Worm (Caenorhabditis elegans) whole organism, L4 larva: Measurements from ENCODE around the gene dohh-1.

ENCODE experiments used
- D1046.2 ChIP-seq: fragments of 200-800 bp; sonication (Bioruptor generic); IDR thresholded peaks from 2 replicates; pipeline ENCODE4 v1.3.6; 2022; ENCODE audit warnings: missing genetic modification characterization, missing compliant biosample characterization
- F10B5.3 ChIP-seq: sonication (generic microtip); optimal IDR thresholded peaks from 2 replicates; lab custom pipeline; 2016; ENCODE audit warnings: mild to moderate bottlenecking, missing genetic modification characterization, missing compliant biosample characterization
- F26F4.8 ChIP-seq: fragments of 200-800 bp; sonication (Bioruptor generic); conservative IDR thresholded peaks from 2 replicates; pipeline ENCODE4 v1.3.6; 2022; ENCODE audit warnings: missing genetic modification characterization, missing compliant biosample characterization
- F44E2.7 ChIP-seq: fragments of 200-800 bp; sonication (Bioruptor generic); IDR thresholded peaks from 2 replicates; pipeline ENCODE4 v2.1.2; 2022; ENCODE audit warnings: missing genetic modification characterization, missing compliant biosample characterization
- T26A8.4 ChIP-seq: fragments of 200-800 bp; sonication (Bioruptor generic); IDR thresholded peaks from 2 replicates; pipeline ENCODE4 v1.3.6; 2022; ENCODE audit warnings: missing genetic modification characterization, missing compliant biosample characterization
- Y105C5A.15 ChIP-seq: fragments of 200-800 bp; sonication (Bioruptor generic); IDR thresholded peaks from 2 replicates; pipeline ENCODE4 v1.3.6; 2022; ENCODE audit warnings: missing genetic modification characterization, missing compliant biosample characterization
- Y75B8A.6 ChIP-seq: fragments of 200-800 bp; sonication (Bioruptor generic); IDR thresholded peaks from 2 replicates; pipeline ENCODE4 v1.3.6; 2022; ENCODE audit warnings: missing genetic modification reagents, missing genetic modification characterization, missing compliant biosample characterization
- ZK337.2 ChIP-seq: fragments of 200-800 bp; sonication (Bioruptor generic); IDR thresholded peaks from 2 replicates; pipeline ENCODE4 v1.3.6; 2022; ENCODE audit warnings: missing genetic modification reagents, missing genetic modification characterization, missing compliant biosample characterization
- aha-1 ChIP-seq: fragments of 150-350 bp; peaks from one replicate; lab custom pipeline; 2014; ENCODE audit warnings: missing biosample characterization, missing genetic modification characterization
- aly-2 ChIP-seq: sonication (generic microtip); optimal IDR thresholded peaks from 2 replicates; lab custom pipeline; 2018; ENCODE audit warnings: missing biosample characterization, missing genetic modification characterization
- ama-1 ChIP-seq: fragments of 150-350 bp; optimal IDR thresholded peaks from 2 replicates; lab custom pipeline; 2014; ENCODE audit warnings: inconsistent platforms, mixed read lengths
- ceh-20 ChIP-seq: fragments of 200-800 bp; sonication (Bioruptor generic); IDR thresholded peaks from 2 replicates; pipeline ENCODE4 v1.3.6; 2022; ENCODE audit warnings: missing genetic modification reagents, missing genetic modification characterization, missing compliant biosample characterization
- ceh-28 ChIP-seq: fragments of 150-350 bp; optimal IDR thresholded peaks from 2 replicates; lab custom pipeline; 2014; ENCODE audit warnings: missing biosample characterization, missing genetic modification reagents, missing genetic modification characterization
- ceh-32 ChIP-seq: sonication (generic microtip); optimal IDR thresholded peaks from 2 replicates; lab custom pipeline; 2016; ENCODE audit warnings: mild to moderate bottlenecking, missing genetic modification characterization, missing compliant biosample characterization; ENCODE audit not compliant: poor library complexity
- ces-1 ChIP-seq: fragments of 150-350 bp; sonication (generic microtip); optimal IDR thresholded peaks from 4 replicates; lab custom pipeline; 2014; ENCODE audit warnings: missing biosample characterization, missing genetic modification reagents, missing genetic modification characterization
- ctbp-1 ChIP-seq: fragments of 200-800 bp; sonication (Bioruptor generic); IDR thresholded peaks from 2 replicates; pipeline ENCODE4 v1.3.6; 2022; ENCODE audit warnings: missing genetic modification reagents, missing genetic modification characterization, missing compliant biosample characterization
- daf-16 ChIP-seq, 3 experiments: sonication (generic microtip); optimal IDR thresholded peaks; 2 replicates each; lab custom pipeline; 2016 to 2017; ENCODE audit warnings: missing genetic modification characterization in 3 of 3, missing genetic modification reagents in 3 of 3, mild to moderate bottlenecking in 2 of 3, missing compliant biosample characterization in 2 of 3, missing biosample characterization in 1 of 3, moderate library complexity in 1 of 3
- daf-19 ChIP-seq: fragments of 200-800 bp; sonication (Bioruptor generic); conservative IDR thresholded peaks from 2 replicates; pipeline ENCODE4 v1.3.6; 2022; ENCODE audit warnings: missing genetic modification characterization, missing compliant biosample characterization
- dmd-8 ChIP-seq: fragments of 200-800 bp; sonication (Bioruptor generic); IDR thresholded peaks from 2 replicates; pipeline ENCODE4 v1.3.6; 2022; ENCODE audit warnings: missing genetic modification characterization, missing compliant biosample characterization
- egl-27 ChIP-seq: sonication (generic microtip); optimal IDR thresholded peaks from 3 replicates; lab custom pipeline; 2017; ENCODE audit warnings: missing biosample characterization, missing genetic modification reagents, missing genetic modification characterization
- fkh-10 ChIP-seq: fragments of 150-350 bp; optimal IDR thresholded peaks from 2 replicates; lab custom pipeline; 2014; ENCODE audit warnings: missing biosample characterization, missing genetic modification reagents, missing genetic modification characterization
- hif-1 ChIP-seq, 2 experiments: sonication (generic microtip); optimal IDR thresholded peaks; 2 replicates each; lab custom pipeline; 2016 to 2017; ENCODE audit warnings: missing compliant biosample characterization in 2 of 2, missing genetic modification characterization in 2 of 2, missing genetic modification reagents in 2 of 2, missing genotype in 2 of 2, mild to moderate bottlenecking in 1 of 2
- hlh-11 ChIP-seq: fragments of 200-800 bp; sonication (Bioruptor generic); optimal IDR thresholded peaks from 2 replicates; lab custom pipeline; 2018; ENCODE audit warnings: mild to moderate bottlenecking, missing genetic modification characterization, missing compliant biosample characterization
- lim-7 ChIP-seq: fragments of 200-800 bp; sonication (Bioruptor generic); IDR thresholded peaks from 2 replicates; pipeline ENCODE4 v1.3.6; 2022; ENCODE audit warnings: missing genetic modification characterization, missing compliant biosample characterization
- lin-39 ChIP-seq: fragments of 150-350 bp; optimal IDR thresholded peaks from 2 replicates; lab custom pipeline; 2014; ENCODE audit warnings: missing biosample characterization, missing genetic modification reagents, missing genetic modification characterization
- lir-3 ChIP-seq: sonication (generic microtip); optimal IDR thresholded peaks from 2 replicates; lab custom pipeline; 2016; ENCODE audit warnings: mild to moderate bottlenecking, missing genetic modification characterization, missing compliant biosample characterization
- madf-9 ChIP-seq: fragments of 200-800 bp; sonication (Bioruptor generic); conservative IDR thresholded peaks from 2 replicates; pipeline ENCODE4 v1.3.6; 2022; ENCODE audit warnings: missing genetic modification reagents, missing genetic modification characterization, missing compliant biosample characterization
- mdt-29 ChIP-seq: fragments of 200-800 bp; sonication (Bioruptor generic); IDR thresholded peaks from 2 replicates; pipeline ENCODE4 v1.3.6; 2022; ENCODE audit warnings: missing genetic modification reagents, missing genetic modification characterization, missing compliant biosample characterization
- mxl-2 ChIP-seq: fragments of 200-800 bp; sonication (Bioruptor generic); conservative IDR thresholded peaks from 2 replicates; pipeline ENCODE4 v1.3.6; 2022; ENCODE audit warnings: missing genetic modification reagents, missing genetic modification characterization, missing compliant biosample characterization
- nhr-11 ChIP-seq: fragments of 150-350 bp; optimal IDR thresholded peaks from 2 replicates; lab custom pipeline; 2014; ENCODE audit warnings: missing biosample characterization, missing genetic modification characterization
- nhr-237 ChIP-seq: sonication (generic microtip); optimal IDR thresholded peaks from 2 replicates; lab custom pipeline; 2017; ENCODE audit warnings: missing biosample characterization, missing genetic modification characterization
- nhr-25 ChIP-seq: sonication (generic microtip); optimal IDR thresholded peaks from 2 replicates; lab custom pipeline; 2017; ENCODE audit warnings: missing genetic modification characterization, mild to moderate bottlenecking, missing compliant biosample characterization, antibody characterized with exemption, moderate library complexity, borderline replicate concordance; ENCODE audit not compliant: insufficient read depth
- nhr-41 ChIP-seq: fragments of 200-800 bp; sonication (Bioruptor generic); IDR thresholded peaks from 2 replicates; pipeline ENCODE4 v1.3.6; 2022; ENCODE audit warnings: missing genetic modification reagents, missing genetic modification characterization, missing compliant biosample characterization
- nhr-42 ChIP-seq: fragments of 200-800 bp; sonication (Bioruptor generic); IDR thresholded peaks from 2 replicates; pipeline ENCODE4 v1.3.6; 2022; ENCODE audit warnings: missing genetic modification characterization, missing compliant biosample characterization
- nhr-76 ChIP-seq: fragments of 150-350 bp; optimal IDR thresholded peaks from 2 replicates; lab custom pipeline; 2014; ENCODE audit warnings: missing biosample characterization, missing genetic modification characterization
- nhr-77 ChIP-seq: fragments of 150-350 bp; optimal IDR thresholded peaks from 2 replicates; lab custom pipeline; 2014; ENCODE audit warnings: missing biosample characterization, missing genetic modification characterization
- pqm-1 ChIP-seq: sonication (generic microtip); optimal IDR thresholded peaks from 2 replicates; lab custom pipeline; 2017; ENCODE audit warnings: missing biosample characterization, missing genetic modification characterization
- spr-1 ChIP-seq: sonication (generic microtip); optimal IDR thresholded peaks from 2 replicates; lab custom pipeline; 2016; ENCODE audit warnings: mild to moderate bottlenecking, missing genetic modification characterization, missing compliant biosample characterization
- tra-1 ChIP-seq: fragments of 200-800 bp; sonication (Bioruptor generic); IDR thresholded peaks from 2 replicates; pipeline ENCODE4 v1.3.6; 2022; ENCODE audit warnings: missing genetic modification reagents, missing genetic modification characterization, missing compliant biosample characterization
- zfp-2 ChIP-seq: sonication (generic microtip); optimal IDR thresholded peaks from 2 replicates; lab custom pipeline; 2016; ENCODE audit warnings: mild to moderate bottlenecking, missing genetic modification characterization, missing compliant biosample characterization
- zfp-3 ChIP-seq: fragments of 200-800 bp; sonication (Bioruptor generic); conservative IDR thresholded peaks from 2 replicates; pipeline ENCODE4 v1.3.6; 2022; ENCODE audit warnings: missing genetic modification reagents, missing genetic modification characterization, missing compliant biosample characterization
- zip-2 ChIP-seq: fragments of 150-350 bp; optimal IDR thresholded peaks from 2 replicates; lab custom pipeline; 2014; ENCODE audit warnings: missing biosample characterization, missing genetic modification characterization
- ztf-7 ChIP-seq: fragments of 150-350 bp; optimal IDR thresholded peaks from 2 replicates; lab custom pipeline; 2014; ENCODE audit warnings: missing biosample characterization, missing genetic modification characterization

Gene dohh-1

ce11 chrII:10547803-10548693 is 31.7 kb upstream of the dohh-1 start (continued):
- TF ChIP-seq zfp-3 (GFP tag; lab: Robert Waterston, UW) (0 out of 2 replicates have a peak, but pooled peaks have one; percentile 22), hif-1 (tag; optimal IDR thresholded peaks at IDR 0.05; lab: Kevin White, UChicago) (no peak), tra-1 (GFP tag; lab: Robert Waterston, UW) (0 out of 2 replicates have a peak, but pooled peaks have one; percentile 14), madf-9 (GFP tag; lab: Robert Waterston, UW) (0 out of 2 replicates have a peak, but pooled peaks have one; percentile 23), lir-3 (tag; lab: Kevin White, UChicago) (no peak), fkh-10 (GFP tag; lab: Kevin White, UChicago) (no peak), ama-1 (lab: Kevin White, UChicago) (peak; percentile 73), aha-1 (tag; lab: Kevin White, UChicago) (peak; percentile 98)

ce11 chrII:10548778-10549671 is 30.7 kb upstream of the dohh-1 start:
- TF ChIP-seq mdt-29 (peak; percentile 75), nhr-41 (0 out of 2 replicates have a peak, but pooled peaks have one; percentile 21), hlh-11 (peak; percentile 82), lim-7 (GFP tag; lab: Robert Waterston, UW) (peak; percentile 74), zfp-2 (tag; lab: Kevin White, UChicago) (peak; percentile 1), zip-2 (tag; lab: Kevin White, UChicago) (no peak), D1046.2 (no peak), F44E2.7 (no peak), nhr-42 (GFP tag; lab: Robert Waterston, UW) (peak; percentile 74), daf-16 (GFP tag; optimal IDR thresholded peaks at IDR 0.05; lab: Kevin White, UChicago) (peak; percentile 19 to 21), daf-16 (tag; optimal IDR thresholded peaks at IDR 0.05; lab: Kevin White, UChicago) (peak; percentile 62), Y105C5A.15 (GFP tag; lab: Robert Waterston, UW) (no peak), dmd-8 (GFP tag; lab: Robert Waterston, UW) (no peak), mxl-2 (GFP tag; lab: Robert Waterston, UW) (no peak), nhr-25 (tag; lab: Kevin White, UChicago) (peak; percentile 51), pqm-1 (tag; lab: Kevin White, UChicago) (no peak), ceh-28 (no peak), F10B5.3 (tag; lab: Kevin White, UChicago) (no peak), fkh-10 (GFP tag; lab: Kevin White, UChicago) (peak; percentile 88), ces-1 (GFP tag; lab: Kevin White, UChicago) (no peak), spr-1 (tag; lab: Kevin White, UChicago) (peak; percentile 63), ceh-32 (tag; lab: Kevin White, UChicago) (no peak), nhr-77 (tag; lab: Kevin White, UChicago) (peak; percentile 49), daf-19 (GFP tag; lab: Robert Waterston, UW) (0 out of 2 replicates have a peak, but pooled peaks have one; percentile 57), F26F4.8 (no peak), ceh-20 (peak; percentile 61; the same call in 1 of the 2 replicates), zfp-3 (GFP tag; lab: Robert Waterston, UW) (peak; percentile 84), egl-27 (tag; lab: Kevin White, UChicago) (no peak), lir-3 (tag; lab: Kevin White, UChicago) (no peak), Y75B8A.6 (GFP tag; lab: Robert Waterston, UW) (no peak), ztf-7 (tag; lab: Kevin White, UChicago) (peak; percentile 34), aly-2 (tag; lab: Kevin White, UChicago) (no peak), nhr-76 (tag; lab: Kevin White, UChicago) (no peak), lin-39 (tag; lab: Kevin White, UChicago) (peak; percentile 76), ZK337.2 (GFP tag; lab: Robert Waterston, UW) (no peak), nhr-11 (peak; percentile 99), nhr-237 (no peak), ctbp-1 (GFP tag; lab: Robert Waterston, UW) (peak; percentile 86), T26A8.4 (GFP tag; lab: Robert Waterston, UW) (peak; percentile 69)
